In the genomic region with DNA sequence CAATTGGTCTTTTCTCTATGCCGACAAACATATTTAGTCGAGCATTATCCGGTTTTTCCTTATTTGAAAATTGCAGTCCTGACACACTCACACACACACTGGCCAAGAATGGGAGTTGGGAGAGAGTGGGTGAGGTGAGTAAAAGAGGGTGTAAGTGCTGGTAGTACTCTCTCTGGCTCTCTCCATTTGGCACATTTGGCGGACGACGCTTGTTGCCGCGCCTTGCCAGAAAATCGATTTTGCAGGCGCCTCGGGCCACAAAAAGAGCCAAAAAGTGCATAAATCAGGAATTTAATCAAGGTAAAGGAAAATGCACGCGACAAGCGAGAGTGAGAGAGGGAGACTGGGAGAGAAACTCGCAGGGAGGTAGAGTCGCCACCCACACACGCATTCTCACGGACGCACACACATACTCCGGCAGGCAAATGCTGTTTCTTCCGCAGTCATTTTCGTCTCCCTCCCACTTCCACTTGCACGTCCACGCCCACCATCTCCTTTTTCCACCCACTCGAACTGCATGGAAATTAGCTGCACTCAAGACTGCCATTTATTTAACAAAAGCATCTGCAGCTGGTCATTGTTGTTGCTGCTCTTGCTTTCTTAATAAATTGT, we compare ENCODE assay signal across 3 fruit fly cellular contexts.
TF ChIP-seq lines count a peak whose summit lies in the region.

No protein-coding gene starts in this region.

- no peak for TF ChIP-seq CTCF in whole organism, embryonic (GFP tag; optimal IDR thresholded peaks at IDR 0.05; lab: Kevin White, UChicago)

TF ChIP-seq in whole organism, embryonic, 481 proteins besides CTCF, POLR2A, EP300 and RAD21 (continues in another document):
- no peak for TF ChIP-seq Optix (GFP tag; IDR thresholded peaks at IDR 0.05; lab: Robert Waterston, UW)
- no peak for TF ChIP-seq ken (GFP tag; IDR thresholded peaks at IDR 0.05; lab: Robert Waterston, UW)
- TF ChIP-seq vnd (GFP tag; IDR thresholded peaks at IDR 0.05; lab: Robert Waterston, UW; ENCODE audit: partially characterized antibody), result no peak
- no peak for TF ChIP-seq Dek (tag; optimal IDR thresholded peaks at IDR 0.05; lab: Kevin White, UChicago)
- no peak for TF ChIP-seq cas (GFP tag; IDR thresholded peaks at IDR 0.05; lab: Robert Waterston, UW)
- TF ChIP-seq seq (GFP tag; IDR thresholded peaks at IDR 0.05; lab: Robert Waterston, UW), result no peak
- TF ChIP-seq CG12659 (GFP tag; optimal IDR thresholded peaks at IDR 0.05; lab: Kevin White, UChicago), result no peak
- TF ChIP-seq sna (GFP tag; IDR thresholded peaks at IDR 0.05; lab: Robert Waterston, UW; ENCODE audit: partially characterized antibody), result no peak
- TF ChIP-seq CG11560 (tag; IDR thresholded peaks at IDR 0.05; lab: Robert Waterston, UW), result no peak
- TF ChIP-seq pzg (GFP tag; optimal IDR thresholded peaks at IDR 0.05; lab: Kevin White, UChicago), result no peak
- TF ChIP-seq ATbp (GFP tag; optimal IDR thresholded peaks at IDR 0.05; lab: Kevin White, UChicago), result no peak
- no peak for TF ChIP-seq Atf3 (GFP tag; optimal IDR thresholded peaks at IDR 0.05; lab: Kevin White, UChicago)
- TF ChIP-seq btn (GFP tag; optimal IDR thresholded peaks at IDR 0.05; lab: Kevin White, UChicago), result no peak
- no peak for TF ChIP-seq CG7357 (GFP tag; IDR thresholded peaks at IDR 0.05; lab: Robert Waterston, UW)
- no peak for TF ChIP-seq Mes4 (GFP tag; optimal IDR thresholded peaks at IDR 0.05; lab: Kevin White, UChicago)
- TF ChIP-seq CG8765 (GFP tag; IDR thresholded peaks at IDR 0.05; lab: Robert Waterston, UW), result no peak
- TF ChIP-seq CG6813 (GFP tag; optimal IDR thresholded peaks at IDR 0.05; lab: Kevin White, UChicago), result no peak
- TF ChIP-seq Usf (GFP tag; optimal IDR thresholded peaks at IDR 0.05; lab: Kevin White, UChicago), result no peak
- no peak for TF ChIP-seq Mad (GFP tag; optimal IDR thresholded peaks at IDR 0.05; lab: Kevin White, UChicago)
- TF ChIP-seq Bgb (GFP tag; IDR thresholded peaks at IDR 0.05; lab: Robert Waterston, UW; ENCODE audit: partially characterized antibody), result no peak
- peak; percentile 51 for TF ChIP-seq pros (GFP tag; optimal IDR thresholded peaks at IDR 0.05; lab: Kevin White, UChicago)
- no peak for TF ChIP-seq grau (tag; optimal IDR thresholded peaks at IDR 0.05; lab: Kevin White, UChicago)
- TF ChIP-seq Dll (GFP tag; IDR thresholded peaks at IDR 0.05; lab: Robert Waterston, UW; ENCODE audit: partially characterized antibody), result peak; percentile 42; the same call in 1 of the 4 replicates
- TF ChIP-seq Elba2 (GFP tag; optimal IDR thresholded peaks at IDR 0.05; lab: Kevin White, UChicago), result no peak
- no peak for TF ChIP-seq fu2 (GFP tag; optimal IDR thresholded peaks at IDR 0.05; lab: Kevin White, UChicago)
- no peak for TF ChIP-seq org-1 (GFP tag; optimal IDR thresholded peaks at IDR 0.05; lab: Kevin White, UChicago)
- TF ChIP-seq Sry-δ (GFP tag; optimal IDR thresholded peaks at IDR 0.05; lab: Kevin White, UChicago), result no peak
- no peak for TF ChIP-seq Side (GFP tag; optimal IDR thresholded peaks at IDR 0.05; lab: Kevin White, UChicago)
- peak; percentile 49 for TF ChIP-seq CG6689 (GFP tag; IDR thresholded peaks at IDR 0.05; lab: Robert Waterston, UW)

TF ChIP-seq in whole organism, prepupa, 60 proteins besides CTCF, POLR2A, EP300 and RAD21:
- peak in 1 of 2 experiments; percentile 28 for TF ChIP-seq ss (GFP tag; optimal IDR thresholded peaks at IDR 0.05; lab: Kevin White, UChicago)
- TF ChIP-seq cyc (GFP tag; optimal IDR thresholded peaks at IDR 0.05; lab: Kevin White, UChicago), result no peak
- peak; percentile 2 for TF ChIP-seq Eip78C (GFP tag; lab: Kevin White, UChicago)
- TF ChIP-seq CG15336 (GFP tag; IDR thresholded peaks at IDR 0.05; lab: Robert Waterston, UW), result peak; percentile 39; the same call in 1 of the 2 replicates
- peak; percentile 28 for TF ChIP-seq Blimp-1 (GFP tag; optimal IDR thresholded peaks at IDR 0.05; lab: Kevin White, UChicago)
- TF ChIP-seq net (GFP tag; optimal IDR thresholded peaks at IDR 0.05; lab: Kevin White, UChicago), result no peak
- TF ChIP-seq CG34406 (GFP tag; optimal IDR thresholded peaks at IDR 0.05; lab: Kevin White, UChicago), result no peak
- no peak for TF ChIP-seq Ets21C (GFP tag; optimal IDR thresholded peaks at IDR 0.05; lab: Kevin White, UChicago)
- peak; percentile 29 for TF ChIP-seq CG6854 (GFP tag; optimal IDR thresholded peaks at IDR 0.05; lab: Kevin White, UChicago)
- no peak for TF ChIP-seq CG32006 (GFP tag; optimal IDR thresholded peaks at IDR 0.05; lab: Kevin White, UChicago)
- no peak for TF ChIP-seq salr (GFP tag; optimal IDR thresholded peaks at IDR 0.05; lab: Kevin White, UChicago)
TF ChIP-seq in whole organism, prepupa: peak in this region for 5.

TF ChIP-seq in whole organism, pupa, 21 proteins besides CTCF, POLR2A, EP300 and RAD21:
- TF ChIP-seq CG9948 (tag; optimal IDR thresholded peaks at IDR 0.05; lab: Kevin White, UChicago) (no peak), fd96Ca (GFP tag; IDR thresholded peaks at IDR 0.05; lab: Robert Waterston, UW) (peak; percentile 36; the same call in 2 of the 3 replicates), Ets98B (GFP tag; IDR thresholded peaks at IDR 0.05; lab: Robert Waterston, UW) (peak; percentile 10; the same call in 1 of the 2 replicates)
TF ChIP-seq in whole organism, pupa: peak in this region for 2.
